Worm (Caenorhabditis elegans) whole organism, L1 larva: ENCODE data around the gene twk-12.
A peak's percentile ranks its signal among the peaks of the same experiment; 100 is the strongest.

Experiments used
- C34B4.2 ChIP-seq: sonication (generic microtip); optimal IDR thresholded peaks from 2 replicates; lab custom pipeline; 2017; ENCODE audit warnings: mild to moderate bottlenecking, missing genetic modification characterization, missing compliant biosample characterization
- ces-1 ChIP-seq: fragments of 150-350 bp; optimal IDR thresholded peaks from 2 replicates; lab custom pipeline; 2014; ENCODE audit warnings: missing biosample characterization, missing genetic modification reagents, missing genetic modification characterization
- dpl-1 ChIP-seq, 3 experiments: fragments of 150-350 bp in 2 of 3; sonication (generic microtip) in 1 of 3; optimal IDR thresholded peaks; 2 replicates each; lab custom pipeline; 2014 to 2017; ENCODE audit warnings: missing biosample characterization in 3 of 3, missing genetic modification characterization in 3 of 3, missing genetic modification reagents in 3 of 3
- jun-1 ChIP-seq: fragments of 150-350 bp; optimal IDR thresholded peaks from 2 replicates; lab custom pipeline; 2014; ENCODE audit warnings: missing biosample characterization, missing genetic modification reagents, missing genetic modification characterization
- lin-13 ChIP-seq: fragments of 150-350 bp; optimal IDR thresholded peaks from 2 replicates; lab custom pipeline; 2014; ENCODE audit warnings: missing biosample characterization, missing genetic modification reagents, missing genetic modification characterization
- mep-1 ChIP-seq: fragments of 150-350 bp; optimal IDR thresholded peaks from 2 replicates; lab custom pipeline; 2014; ENCODE audit warnings: missing biosample characterization, missing genetic modification characterization
- nhr-11 ChIP-seq: fragments of 150-350 bp; optimal IDR thresholded peaks from 2 replicates; lab custom pipeline; 2014; ENCODE audit warnings: missing biosample characterization, missing genetic modification characterization
- nhr-237 ChIP-seq: fragments of 150-350 bp; optimal IDR thresholded peaks from 2 replicates; lab custom pipeline; 2014; ENCODE audit warnings: missing biosample characterization, missing genetic modification characterization
- zag-1 ChIP-seq: fragments of 150-350 bp; optimal IDR thresholded peaks from 2 replicates; lab custom pipeline; 2014; ENCODE audit warnings: missing biosample characterization, missing genetic modification characterization
- zip-4 ChIP-seq: fragments of 200-800 bp; sonication (Bioruptor generic); optimal IDR thresholded peaks from 2 replicates; lab custom pipeline; 2018; ENCODE audit warnings: mild to moderate bottlenecking, missing genetic modification characterization, moderate library complexity, missing compliant biosample characterization
- ztf-11 ChIP-seq, 2 experiments: sonication (generic microtip); optimal IDR thresholded peaks; 2 replicates each; lab custom pipeline; 2016 to 2017; ENCODE audit warnings: missing genetic modification characterization in 2 of 2, missing biosample characterization in 1 of 2, missing compliant biosample characterization in 1 of 2

DNA sequence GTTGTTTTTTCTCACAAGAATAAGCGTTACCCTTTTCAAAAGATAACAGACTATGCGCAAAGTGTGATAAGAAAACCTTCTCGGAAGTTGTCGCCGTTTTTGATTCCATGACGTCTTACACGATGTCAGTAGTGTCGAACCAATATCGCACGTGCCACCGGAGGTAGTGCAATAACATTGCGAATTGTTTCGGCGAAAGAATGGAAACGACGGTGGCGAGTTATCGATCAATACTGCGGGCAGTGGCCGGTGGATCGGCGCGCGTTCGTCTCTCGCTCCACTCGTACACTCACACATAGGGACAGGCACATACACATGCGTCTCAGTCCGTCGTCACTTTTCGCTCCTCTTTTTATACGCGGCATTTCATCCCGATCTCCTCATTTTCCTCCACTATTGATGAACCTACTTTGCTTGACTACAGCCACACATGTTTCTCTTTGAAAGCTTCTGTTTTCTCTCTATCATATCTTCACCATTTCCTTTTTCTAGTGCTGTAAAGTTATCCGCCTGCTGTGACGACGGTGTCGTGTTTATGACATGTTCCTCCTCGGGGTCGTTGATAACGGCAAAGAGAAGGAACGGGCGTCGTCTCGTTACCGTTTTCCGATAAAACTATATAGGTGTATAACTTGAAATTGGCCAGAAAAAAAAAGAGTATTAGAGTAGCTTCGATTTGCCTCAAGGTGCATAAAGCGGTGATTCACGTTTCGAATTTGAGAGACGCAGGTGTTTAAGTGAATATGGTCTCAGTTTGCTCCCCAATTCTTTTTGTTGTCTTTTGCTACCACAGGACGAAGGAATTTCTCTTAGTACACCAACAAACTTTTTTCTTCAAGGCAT is 14.0 kb downstream of the twk-12 start:
- no peak for TF ChIP-seq mep-1 (tag; lab: Kevin White, UChicago)
- TF ChIP-seq ces-1 (GFP tag; lab: Kevin White, UChicago): no peak
- no peak for TF ChIP-seq nhr-11 (tag; lab: Kevin White, UChicago)
- TF ChIP-seq C34B4.2: no peak
- peak in 1 of 3 experiments; percentile 10 for TF ChIP-seq dpl-1 (GFP tag; optimal IDR thresholded peaks at IDR 0.05; lab: Kevin White, UChicago)
- TF ChIP-seq jun-1 (tag; lab: Kevin White, UChicago): no peak
- no peak for TF ChIP-seq zip-4 (GFP tag; lab: Kevin White, UChicago)
- no peak for TF ChIP-seq nhr-237 (tag; lab: Kevin White, UChicago)
- TF ChIP-seq lin-13 (GFP tag; lab: Kevin White, UChicago): no peak
- no peak for TF ChIP-seq ztf-11 (tag; optimal IDR thresholded peaks at IDR 0.05; lab: Kevin White, UChicago)
- no peak for TF ChIP-seq zag-1 (tag; lab: Kevin White, UChicago)
